Worm (Caenorhabditis elegans) whole organism, early embryonic: ENCODE results near the gene gcn-2.
"Not testable (repeated sequence)": the region's sequence is repeated elsewhere in the genome, so short reads cannot be mapped to it uniquely, and the experiment has no call there.

Experiments used
- F13C5.2 ChIP-seq: sonication (generic microtip); optimal IDR thresholded peaks from 2 replicates; lab custom pipeline; 2017; ENCODE audit warnings: mild to moderate bottlenecking, missing genetic modification characterization, inconsistent platforms, missing compliant biosample characterization
- ama-1 ChIP-seq: fragments of 150-350 bp; optimal IDR thresholded peaks from 2 replicates; lab custom pipeline; 2014
- pes-1 ChIP-seq: fragments of 200-800 bp; sonication (Bioruptor generic); IDR thresholded peaks from 2 replicates; pipeline ENCODE4 v1.3.6; 2022; ENCODE audit warnings: missing genetic modification reagents, missing genetic modification characterization, missing compliant biosample characterization
- scrt-1 ChIP-seq: fragments of 200-800 bp; sonication (Bioruptor generic); IDR thresholded peaks from 2 replicates; pipeline ENCODE4 v1.3.6; 2022; ENCODE audit warnings: missing genetic modification characterization, missing compliant biosample characterization
- tbx-11 ChIP-seq: fragments of 200-800 bp; sonication (Bioruptor generic); IDR thresholded peaks from 2 replicates; pipeline ENCODE4 v1.3.6; 2022; ENCODE audit warnings: missing genetic modification characterization, missing compliant biosample characterization
- tbx-37 ChIP-seq: fragments of 200-800 bp; sonication (Bioruptor generic); conservative IDR thresholded peaks from 2 replicates; pipeline ENCODE4 v1.3.6; 2022; ENCODE audit warnings: missing genetic modification reagents, missing genetic modification characterization, missing compliant biosample characterization

DNA sequence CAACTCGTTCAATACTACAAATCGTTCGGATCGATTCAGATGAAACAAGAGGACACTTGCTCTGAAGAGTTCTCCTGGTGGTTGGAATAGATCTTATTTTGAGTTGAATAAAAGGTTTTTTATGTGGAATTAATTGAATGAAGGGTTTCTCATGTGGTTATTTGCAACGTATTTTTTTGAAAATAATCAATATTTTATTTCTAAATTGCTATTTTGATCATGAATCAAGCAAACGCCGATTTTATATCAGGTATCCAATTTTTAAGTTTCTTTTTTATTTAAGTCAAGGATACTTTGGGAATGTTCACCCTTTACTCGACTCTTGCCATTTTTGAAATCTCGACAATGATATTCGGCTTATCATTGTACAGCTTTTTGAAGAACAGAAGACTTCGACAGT is 3.4 kb upstream of the gcn-2 start, which contains the start of gene Y81G3A.2:
- not testable (repeated sequence) for TF ChIP-seq ama-1 (lab: Kevin White, UChicago); pes-1 (GFP tag; lab: Robert Waterston, UW); scrt-1 (GFP tag; lab: Robert Waterston, UW); tbx-11 (GFP tag; lab: Robert Waterston, UW); F13C5.2 (tag; lab: Kevin White, UChicago); tbx-37 (GFP tag; lab: Robert Waterston, UW)
